Worm (Caenorhabditis elegans): ENCODE results near the gene Y37E11B.5.

ce11 chrIV:3545060-3545459, 53.3 kb downstream of the Y37E11B.5 start:
- TF ChIP-seq klf-2 (GFP tag; conservative IDR thresholded peaks at IDR 0.05): no peak
- 0 out of 2 replicates have a peak, but pooled peaks have one; percentile 58 for TF ChIP-seq T22C8.4 (GFP tag; IDR thresholded peaks at IDR 0.05)
- TF ChIP-seq flt-1 (GFP tag; IDR thresholded peaks at IDR 0.05): no peak
- TF ChIP-seq cog-1 (tag; optimal IDR thresholded peaks at IDR 0.05): no peak
- no peak for TF ChIP-seq ztf-29 (GFP tag; IDR thresholded peaks at IDR 0.05)
- no peak for TF ChIP-seq med-1 (GFP tag; optimal IDR thresholded peaks at IDR 0.05; ENCODE audit: insufficient read depth)
- TF ChIP-seq ref-1 (GFP tag; conservative IDR thresholded peaks at IDR 0.05): no peak
- no peak for TF ChIP-seq ztf-23 (GFP tag; IDR thresholded peaks at IDR 0.05)
- TF ChIP-seq tab-1 (GFP tag; IDR thresholded peaks at IDR 0.05): no peak
